Fruit fly (Drosophila melanogaster): Measurements from ENCODE around the gene Cp38.
A peak's percentile ranks its signal among the peaks of the same experiment; 100 is the strongest.

The Cp38 gene

dm6 chrX:8460686-8461085, 21.0 kb upstream of the Cp38 start, which contains the start of gene CG15347:
TSS of gene CG15347 (minus strand) at chrX:8460898.
- TF ChIP-seq N (GFP tag; optimal IDR thresholded peaks at IDR 0.05) (no peak), br (GFP tag; optimal IDR thresholded peaks at IDR 0.05) (no peak), dl (GFP tag; optimal IDR thresholded peaks at IDR 0.05; ENCODE audit: insufficient read depth in 1 of 2, partially characterized antibody in 2 of 2) (no peak), Sp1 (GFP tag; optimal IDR thresholded peaks at IDR 0.05) (no peak), ey (GFP tag; optimal IDR thresholded peaks at IDR 0.05) (no peak), Rel (GFP tag; optimal IDR thresholded peaks at IDR 0.05) (no peak), Rel (tag; optimal IDR thresholded peaks at IDR 0.05) (no peak), Hnf4 (GFP tag; optimal IDR thresholded peaks at IDR 0.05) (no peak), fru (GFP tag; optimal IDR thresholded peaks at IDR 0.05) (no peak), CrebA (GFP tag; optimal IDR thresholded peaks at IDR 0.05; ENCODE audit: borderline replicate concordance) (no peak)

DNA sequence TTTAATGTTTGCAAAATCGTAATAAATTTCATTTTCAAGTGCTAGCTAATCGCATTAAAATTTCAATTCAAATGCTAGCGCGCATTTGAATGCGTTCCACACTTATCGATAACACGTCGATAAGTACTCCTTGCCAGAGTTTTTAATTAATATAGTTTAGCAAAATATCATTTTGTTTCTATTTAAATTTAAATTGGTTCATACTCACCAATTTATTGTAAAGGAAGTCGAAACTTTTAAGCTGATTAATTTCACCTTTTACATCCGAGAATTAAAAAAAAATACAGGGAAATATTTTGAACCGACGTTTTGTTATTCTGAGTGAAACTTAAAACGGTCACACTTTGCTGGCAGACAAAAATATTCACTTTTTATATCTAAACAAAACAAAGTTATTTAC, 20.5 kb upstream of the Cp38 start, which contains the start of gene Es2:
Gene Es2 (plus strand): TSS at position 333 of the 400 bp plus-strand sequence.
- TF ChIP-seq ey (GFP tag; optimal IDR thresholded peaks at IDR 0.05) (no peak), N (GFP tag; optimal IDR thresholded peaks at IDR 0.05) (no peak), Abd-B (GFP tag; optimal IDR thresholded peaks at IDR 0.05) (no peak), fru (GFP tag; optimal IDR thresholded peaks at IDR 0.05) (no peak), Hnf4 (GFP tag; optimal IDR thresholded peaks at IDR 0.05) (no peak), tai (GFP tag; optimal IDR thresholded peaks at IDR 0.05) (no peak), sage (GFP tag; optimal IDR thresholded peaks at IDR 0.05) (peak; percentile 13), lola (GFP tag; optimal IDR thresholded peaks at IDR 0.05) (no peak), foxo (GFP tag; optimal IDR thresholded peaks at IDR 0.05) (no peak), Myc (optimal IDR thresholded peaks at IDR 0.05) (peak; percentile 63)

- TF ChIP-seq Hr83 (GFP tag; optimal IDR thresholded peaks at IDR 0.05; ENCODE audit: poor library complexity, severe bottlenecking) (no peak), h (GFP tag; optimal IDR thresholded peaks at IDR 0.05) (peak; percentile 96), woc (GFP tag; optimal IDR thresholded peaks at IDR 0.05) (peak; percentile 92), sage (GFP tag; optimal IDR thresholded peaks at IDR 0.05) (peak; percentile 87), Jra (GFP tag; optimal IDR thresholded peaks at IDR 0.05) (peak; percentile 84), CG32264 (GFP tag; optimal IDR thresholded peaks at IDR 0.05) (peak; percentile 80), Rel (GFP tag; optimal IDR thresholded peaks at IDR 0.05) (peak; percentile 77), Rel (tag; optimal IDR thresholded peaks at IDR 0.05) (peak; percentile 82), CG9705 (GFP tag; optimal IDR thresholded peaks at IDR 0.05) (peak; percentile 91), OdsH (GFP tag; optimal IDR thresholded peaks at IDR 0.05) (peak; percentile 97), Sp1 (GFP tag; optimal IDR thresholded peaks at IDR 0.05) (peak; percentile 96), psq (GFP tag; optimal IDR thresholded peaks at IDR 0.05) (peak; percentile 92), fru (GFP tag; optimal IDR thresholded peaks at IDR 0.05) (peak; percentile 96), pan (optimal IDR thresholded peaks at IDR 0.05) (no peak), dsf (GFP tag; optimal IDR thresholded peaks at IDR 0.05; ENCODE audit: borderline replicate concordance) (peak; percentile 58), Mio (GFP tag; optimal IDR thresholded peaks at IDR 0.05) (peak; percentile 19), jim (GFP tag; optimal IDR thresholded peaks at IDR 0.05) (no peak), HLH106 (tag; optimal IDR thresholded peaks at IDR 0.05) (peak; percentile 96), Vsx2 (GFP tag; optimal IDR thresholded peaks at IDR 0.05; ENCODE audit: partially characterized antibody) (no peak), dl (GFP tag; optimal IDR thresholded peaks at IDR 0.05; ENCODE audit: insufficient read depth in 1 of 2, partially characterized antibody in 2 of 2) (no peak), Hnf4 (GFP tag; optimal IDR thresholded peaks at IDR 0.05) (peak; percentile 94), ey (GFP tag; optimal IDR thresholded peaks at IDR 0.05) (peak; percentile 93), sv (GFP tag; optimal IDR thresholded peaks at IDR 0.05) (peak; percentile 72), dmrt93B (GFP tag; optimal IDR thresholded peaks at IDR 0.05) (peak; percentile 87), tai (GFP tag; optimal IDR thresholded peaks at IDR 0.05) (peak; percentile 82), br (GFP tag; optimal IDR thresholded peaks at IDR 0.05) (peak; percentile 92), rgr (GFP tag; optimal IDR thresholded peaks at IDR 0.05) (peak; percentile 97), Hr78 (GFP tag; optimal IDR thresholded peaks at IDR 0.05) (no peak), foxo (GFP tag; optimal IDR thresholded peaks at IDR 0.05) (peak; percentile 56 to 96), GATAd (GFP tag; optimal IDR thresholded peaks at IDR 0.05) (peak; percentile 51), brk (GFP tag; optimal IDR thresholded peaks at IDR 0.05) (peak; percentile 91), lola (GFP tag; optimal IDR thresholded peaks at IDR 0.05) (no peak), CrebA (GFP tag; optimal IDR thresholded peaks at IDR 0.05; ENCODE audit: borderline replicate concordance) (peak; percentile 73)
Measured at dm6 chrX:8464378-8465036, 17.1 kb upstream of the Cp38 start, which contains the start of gene Sptr. TSS of gene Sptr (minus strand) at chrX:8464438.

Data from whole organism, wandering third instar larva.